Worm (Caenorhabditis elegans) whole organism, L1 larva: ENCODE measurements around the gene dyc-1.

ENCODE experiments used
- dpl-1 ChIP-seq, 3 experiments: fragments of 150-350 bp in 2 of 3; sonication (generic microtip) in 1 of 3; optimal IDR thresholded peaks; 2 replicates each; lab custom pipeline; 2014 to 2017; ENCODE audit warnings: missing biosample characterization in 3 of 3, missing genetic modification characterization in 3 of 3, missing genetic modification reagents in 3 of 3
- hlh-4 ChIP-seq: sonication (generic microtip); optimal IDR thresholded peaks from 2 replicates; lab custom pipeline; 2016; ENCODE audit warnings: mild to moderate bottlenecking, missing genetic modification characterization, missing compliant biosample characterization
- jun-1 ChIP-seq: fragments of 150-350 bp; optimal IDR thresholded peaks from 2 replicates; lab custom pipeline; 2014; ENCODE audit warnings: missing biosample characterization, missing genetic modification reagents, missing genetic modification characterization
- nhr-12 ChIP-seq: sonication (generic microtip); optimal IDR thresholded peaks from 2 replicates; lab custom pipeline; 2017; ENCODE audit warnings: missing biosample characterization, missing genetic modification characterization
- nhr-76 ChIP-seq: sonication (generic microtip); optimal IDR thresholded peaks from 2 replicates; lab custom pipeline; 2017; ENCODE audit warnings: missing biosample characterization, missing genetic modification characterization
- skn-1 ChIP-seq: fragments of 150-350 bp; optimal IDR thresholded peaks from 2 replicates; lab custom pipeline; 2014; ENCODE audit warnings: missing biosample characterization, missing genetic modification characterization
- snpc-4 ChIP-seq: fragments of 150-350 bp; optimal IDR thresholded peaks from 2 replicates; lab custom pipeline; 2014; ENCODE audit warnings: missing biosample characterization, missing genetic modification characterization
- unc-62 ChIP-seq: fragments of 150-350 bp; optimal IDR thresholded peaks from 2 replicates; lab custom pipeline; 2014; ENCODE audit warnings: missing biosample characterization, missing genetic modification reagents, missing genetic modification characterization

- no peak for TF ChIP-seq dpl-1 (GFP tag; optimal IDR thresholded peaks at IDR 0.05; lab: Kevin White, UChicago)
- no peak for TF ChIP-seq hlh-4 (tag; lab: Kevin White, UChicago)
- TF ChIP-seq nhr-76 (tag; lab: Kevin White, UChicago) = no peak
- no peak for TF ChIP-seq unc-62 (GFP tag; lab: Kevin White, UChicago)
- no peak for TF ChIP-seq skn-1 (tag; lab: Kevin White, UChicago)
- no peak for TF ChIP-seq nhr-12 (tag; lab: Kevin White, UChicago)
- no peak for TF ChIP-seq jun-1 (tag; lab: Kevin White, UChicago)
- TF ChIP-seq snpc-4 (tag; lab: Kevin White, UChicago) = no peak
These were observed 5.5 kb downstream of the dyc-1 start for ce11 chrX:14054799-14055198.
